Worm (Caenorhabditis elegans) whole organism, mixed stage, embryonic: Measurements from ENCODE around the gene gss-1.

Experiments
- ham-2 ChIP-seq: fragments of 200-800 bp; sonication (Bioruptor generic); optimal IDR thresholded peaks from 2 replicates; lab custom pipeline; 2018; ENCODE audit warnings: mild to moderate bottlenecking, missing genetic modification characterization, missing compliant biosample characterization
- nhr-76 ChIP-seq: sonication (generic microtip); optimal IDR thresholded peaks from 2 replicates; lab custom pipeline; 2017; ENCODE audit warnings: missing biosample characterization, missing genetic modification characterization
- sem-2 ChIP-seq: fragments of 200-800 bp; sonication (Bioruptor generic); optimal IDR thresholded peaks from 2 replicates; lab custom pipeline; 2018; ENCODE audit warnings: mild to moderate bottlenecking, missing genetic modification characterization, missing compliant biosample characterization
- ztf-11 ChIP-seq: fragments of 150-350 bp; optimal IDR thresholded peaks from 2 replicates; lab custom pipeline; 2014; ENCODE audit warnings: missing biosample characterization, missing genetic modification characterization

DNA sequence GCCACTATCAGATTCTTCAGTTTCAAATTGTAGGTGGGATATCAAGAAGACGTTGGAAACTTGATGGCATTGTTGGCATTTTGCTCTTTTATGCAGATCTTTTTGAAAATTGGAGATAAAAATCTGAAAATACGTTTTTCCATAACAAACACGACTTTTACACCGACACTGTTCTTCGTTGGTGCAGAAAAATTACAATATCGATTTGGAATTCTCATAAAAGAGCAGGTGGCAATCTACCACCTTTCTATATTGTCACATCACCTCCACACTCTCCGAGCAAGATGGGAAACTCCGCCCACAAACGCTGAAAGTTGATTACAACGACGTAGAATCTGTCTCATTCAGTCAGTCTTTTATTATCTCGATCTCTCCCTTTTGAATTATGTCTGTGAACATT lies 8.8 kb downstream of the gss-1 start, which contains the start of gene arrd-2:
- TF ChIP-seq ham-2 (GFP tag; lab: Kevin White, UChicago) (no peak), sem-2 (GFP tag; lab: Kevin White, UChicago) (no peak), ztf-11 (tag; lab: Kevin White, UChicago) (no peak), nhr-76 (tag; lab: Kevin White, UChicago) (no peak)
